Worm (Caenorhabditis elegans): ENCODE data around the gene F53E4.2.

DNA sequence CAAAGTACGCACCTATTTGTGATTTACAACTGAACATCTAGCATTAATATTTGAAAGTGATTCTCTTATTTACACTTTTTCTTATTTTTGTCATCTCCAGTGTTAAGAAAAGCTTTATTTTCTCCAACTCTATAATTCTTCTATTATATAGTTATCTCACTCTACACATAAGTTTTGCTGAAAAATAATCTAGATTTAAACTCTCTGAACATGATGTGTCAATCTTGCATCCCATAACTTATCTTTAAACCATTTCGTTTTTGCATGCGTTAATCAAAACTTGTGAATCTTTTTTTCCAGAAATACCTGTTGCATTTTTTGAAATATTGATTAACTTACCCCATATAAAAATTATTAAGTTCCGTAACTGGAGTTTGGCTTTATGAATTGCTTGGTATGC, 35.7 kb downstream of the F53E4.2 start, which contains the start of gene nhr-268:
- TF ChIP-seq gei-8 (GFP tag; optimal IDR thresholded peaks at IDR 0.05), result no peak
- no peak for TF ChIP-seq zag-1 (tag; optimal IDR thresholded peaks at IDR 0.05)
- no peak for TF ChIP-seq fkh-10 (GFP tag; optimal IDR thresholded peaks at IDR 0.05)
- no peak for TF ChIP-seq lsy-2 (tag; optimal IDR thresholded peaks at IDR 0.05)
- no peak for TF ChIP-seq daf-12 (tag; optimal IDR thresholded peaks at IDR 0.05)
- no peak for TF ChIP-seq mdl-1 (tag; optimal IDR thresholded peaks at IDR 0.05)

Data from whole organism, L4 larva.